Worm (Caenorhabditis elegans) whole organism, L4 larva: ENCODE results near the gene syg-1.

Experiments used
- D1046.2 ChIP-seq: fragments of 200-800 bp; sonication (Bioruptor generic); IDR thresholded peaks from 2 replicates; pipeline ENCODE4 v1.3.6; 2022; ENCODE audit warnings: missing genetic modification characterization, missing compliant biosample characterization
- F10B5.3 ChIP-seq: sonication (generic microtip); optimal IDR thresholded peaks from 2 replicates; lab custom pipeline; 2016; ENCODE audit warnings: mild to moderate bottlenecking, missing genetic modification characterization, missing compliant biosample characterization
- F26F4.8 ChIP-seq: fragments of 200-800 bp; sonication (Bioruptor generic); conservative IDR thresholded peaks from 2 replicates; pipeline ENCODE4 v1.3.6; 2022; ENCODE audit warnings: missing genetic modification characterization, missing compliant biosample characterization
- F37D6.2 ChIP-seq: sonication (generic microtip); optimal IDR thresholded peaks from 2 replicates; lab custom pipeline; 2016; ENCODE audit warnings: mild to moderate bottlenecking, missing genetic modification characterization, missing compliant biosample characterization
- F49E8.2 ChIP-seq: sonication (generic microtip); optimal IDR thresholded peaks from 2 replicates; lab custom pipeline; 2016; ENCODE audit warnings: missing compliant biosample characterization, mild to moderate bottlenecking, missing genetic modification characterization, borderline replicate concordance
- T26A8.4 ChIP-seq: fragments of 200-800 bp; sonication (Bioruptor generic); IDR thresholded peaks from 2 replicates; pipeline ENCODE4 v1.3.6; 2022; ENCODE audit warnings: missing genetic modification characterization, missing compliant biosample characterization
- Y75B8A.6 ChIP-seq: fragments of 200-800 bp; sonication (Bioruptor generic); IDR thresholded peaks from 2 replicates; pipeline ENCODE4 v1.3.6; 2022; ENCODE audit warnings: missing genetic modification reagents, missing genetic modification characterization, missing compliant biosample characterization
- aha-1 ChIP-seq: fragments of 150-350 bp; peaks from one replicate; lab custom pipeline; 2014; ENCODE audit warnings: missing biosample characterization, missing genetic modification characterization
- arid-1 ChIP-seq: fragments of 200-800 bp; sonication (Bioruptor generic); conservative IDR thresholded peaks from 2 replicates; pipeline ENCODE4 v1.3.6; 2022; ENCODE audit warnings: missing genetic modification reagents, missing genetic modification characterization, missing compliant biosample characterization
- ceh-28 ChIP-seq: fragments of 150-350 bp; optimal IDR thresholded peaks from 2 replicates; lab custom pipeline; 2014; ENCODE audit warnings: missing biosample characterization, missing genetic modification reagents, missing genetic modification characterization
- ceh-62 ChIP-seq: sonication (generic microtip); optimal IDR thresholded peaks from 2 replicates; lab custom pipeline; 2017; ENCODE audit warnings: missing biosample characterization, missing genetic modification characterization
- ces-1 ChIP-seq: fragments of 150-350 bp; sonication (generic microtip); optimal IDR thresholded peaks from 4 replicates; lab custom pipeline; 2014; ENCODE audit warnings: missing biosample characterization, missing genetic modification reagents, missing genetic modification characterization
- cey-2 ChIP-seq: sonication (generic microtip); optimal IDR thresholded peaks from 3 replicates; lab custom pipeline; 2017; ENCODE audit warnings: missing genetic modification characterization, mild to moderate bottlenecking, missing compliant biosample characterization, antibody characterized with exemption, borderline replicate concordance; ENCODE audit not compliant: insufficient read depth
- ctbp-1 ChIP-seq: fragments of 200-800 bp; sonication (Bioruptor generic); IDR thresholded peaks from 2 replicates; pipeline ENCODE4 v1.3.6; 2022; ENCODE audit warnings: missing genetic modification reagents, missing genetic modification characterization, missing compliant biosample characterization
- daf-12 ChIP-seq: fragments of 150-350 bp; optimal IDR thresholded peaks from 2 replicates; lab custom pipeline; 2014; ENCODE audit warnings: missing biosample characterization, missing genetic modification reagents, missing genetic modification characterization
- daf-16 ChIP-seq, 3 experiments: sonication (generic microtip); optimal IDR thresholded peaks; 2 replicates each; lab custom pipeline; 2016 to 2017; ENCODE audit warnings: missing genetic modification characterization in 3 of 3, missing genetic modification reagents in 3 of 3, mild to moderate bottlenecking in 2 of 3, missing compliant biosample characterization in 2 of 3, missing biosample characterization in 1 of 3, moderate library complexity in 1 of 3
- dmd-6 ChIP-seq: fragments of 200-800 bp; sonication (Bioruptor generic); IDR thresholded peaks from 2 replicates; pipeline ENCODE4 v1.3.6; 2022; ENCODE audit warnings: missing genetic modification reagents, missing genetic modification characterization, missing compliant biosample characterization
- dmd-8 ChIP-seq: fragments of 200-800 bp; sonication (Bioruptor generic); IDR thresholded peaks from 2 replicates; pipeline ENCODE4 v1.3.6; 2022; ENCODE audit warnings: missing genetic modification characterization, missing compliant biosample characterization
- duxl-1 ChIP-seq: sonication (generic microtip); optimal IDR thresholded peaks from 2 replicates; lab custom pipeline; 2016; ENCODE audit warnings: mild to moderate bottlenecking, missing genetic modification characterization, moderate library complexity, missing compliant biosample characterization; ENCODE audit not compliant: poor library complexity
- dve-1 ChIP-seq: sonication (generic microtip); optimal IDR thresholded peaks from 2 replicates; lab custom pipeline; 2017; ENCODE audit warnings: antibody characterized with exemption, mild to moderate bottlenecking, missing genetic modification characterization, missing compliant biosample characterization; ENCODE audit not compliant: insufficient read depth
- egl-43 ChIP-seq: fragments of 200-800 bp; sonication (Bioruptor generic); IDR thresholded peaks from 2 replicates; pipeline ENCODE4 v1.3.6; 2022; ENCODE audit warnings: missing genetic modification reagents, missing genetic modification characterization, missing compliant biosample characterization
- fos-1 ChIP-seq: fragments of 150-350 bp; optimal IDR thresholded peaks from 2 replicates; lab custom pipeline; 2014; ENCODE audit warnings: missing biosample characterization, missing genetic modification characterization
- hif-1 ChIP-seq, 2 experiments: sonication (generic microtip); optimal IDR thresholded peaks; 2 replicates each; lab custom pipeline; 2016 to 2017; ENCODE audit warnings: missing compliant biosample characterization in 2 of 2, missing genetic modification characterization in 2 of 2, missing genetic modification reagents in 2 of 2, missing genotype in 2 of 2, mild to moderate bottlenecking in 1 of 2
- hlh-11 ChIP-seq: fragments of 200-800 bp; sonication (Bioruptor generic); optimal IDR thresholded peaks from 2 replicates; lab custom pipeline; 2018; ENCODE audit warnings: mild to moderate bottlenecking, missing genetic modification characterization, missing compliant biosample characterization
- hlh-30 ChIP-seq: sonication (generic microtip); optimal IDR thresholded peaks from 2 replicates; lab custom pipeline; 2017; ENCODE audit warnings: antibody characterized with exemption, mild to moderate bottlenecking, missing genetic modification characterization, missing compliant biosample characterization; ENCODE audit not compliant: insufficient read depth
- hmg-1.1 ChIP-seq: fragments of 200-800 bp; sonication (Bioruptor generic); IDR thresholded peaks from 2 replicates; pipeline ENCODE4 v1.3.6; 2022; ENCODE audit warnings: missing genetic modification reagents, missing genetic modification characterization, missing compliant biosample characterization
- jun-1 ChIP-seq: fragments of 150-350 bp; optimal IDR thresholded peaks from 2 replicates; lab custom pipeline; 2014; ENCODE audit warnings: missing biosample characterization, missing genetic modification reagents, missing genetic modification characterization
- lin-13 ChIP-seq: fragments of 150-350 bp; optimal IDR thresholded peaks from 2 replicates; lab custom pipeline; 2014; ENCODE audit warnings: missing biosample characterization, missing genetic modification reagents, missing genetic modification characterization
- lin-29 ChIP-seq: fragments of 200-800 bp; sonication (Bioruptor generic); IDR thresholded peaks from 2 replicates; pipeline ENCODE4 v1.3.6; 2022; ENCODE audit warnings: missing genetic modification reagents, missing genetic modification characterization, missing compliant biosample characterization
- lin-38 ChIP-seq: fragments of 200-800 bp; sonication (Bioruptor generic); IDR thresholded peaks from 2 replicates; pipeline ENCODE4 v1.3.6; 2022; ENCODE audit warnings: missing genetic modification reagents, missing genetic modification characterization, missing compliant biosample characterization
- lir-3 ChIP-seq: sonication (generic microtip); optimal IDR thresholded peaks from 2 replicates; lab custom pipeline; 2016; ENCODE audit warnings: mild to moderate bottlenecking, missing genetic modification characterization, missing compliant biosample characterization
- mdl-1 ChIP-seq, 2 experiments: fragments of 150-350 bp in 1 of 2; sonication (generic microtip) in 1 of 2; optimal IDR thresholded peaks; 2 replicates each; lab custom pipeline; 2014 to 2017; ENCODE audit warnings: missing biosample characterization in 2 of 2, missing genetic modification characterization in 2 of 2
- mep-1 ChIP-seq: fragments of 150-350 bp; sonication (generic microtip); optimal IDR thresholded peaks from 3 replicates; lab custom pipeline; 2014; ENCODE audit warnings: missing biosample characterization, missing genetic modification characterization
- mxl-3 ChIP-seq: fragments of 200-800 bp; sonication (Bioruptor generic); optimal IDR thresholded peaks from 2 replicates; lab custom pipeline; 2018; ENCODE audit warnings: mild to moderate bottlenecking, missing genetic modification characterization, missing compliant biosample characterization
- nhr-11 ChIP-seq: fragments of 150-350 bp; optimal IDR thresholded peaks from 2 replicates; lab custom pipeline; 2014; ENCODE audit warnings: missing biosample characterization, missing genetic modification characterization
- nhr-237 ChIP-seq: sonication (generic microtip); optimal IDR thresholded peaks from 2 replicates; lab custom pipeline; 2017; ENCODE audit warnings: missing biosample characterization, missing genetic modification characterization
- nhr-25 ChIP-seq: sonication (generic microtip); optimal IDR thresholded peaks from 2 replicates; lab custom pipeline; 2017; ENCODE audit warnings: missing genetic modification characterization, mild to moderate bottlenecking, missing compliant biosample characterization, antibody characterized with exemption, moderate library complexity, borderline replicate concordance; ENCODE audit not compliant: insufficient read depth
- nhr-28 ChIP-seq: fragments of 150-350 bp; optimal IDR thresholded peaks from 2 replicates; lab custom pipeline; 2014; ENCODE audit warnings: missing biosample characterization, missing genetic modification characterization
- nhr-42 ChIP-seq: fragments of 200-800 bp; sonication (Bioruptor generic); IDR thresholded peaks from 2 replicates; pipeline ENCODE4 v1.3.6; 2022; ENCODE audit warnings: missing genetic modification characterization, missing compliant biosample characterization
- pha-4 ChIP-seq, 2 experiments: fragments of 150-350 bp in 1 of 2; fragments of 200-800 bp in 1 of 2; sonication (Bioruptor generic) in 1 of 2; IDR thresholded peaks in 1 of 2; optimal IDR thresholded peaks in 1 of 2; 2 replicates each; pipeline versions ENCODE4 v1.3.6 to Lab custom; 2014 to 2022; ENCODE audit warnings: missing genetic modification characterization in 2 of 2, missing genetic modification reagents in 2 of 2, missing biosample characterization in 1 of 2, missing compliant biosample characterization in 1 of 2
- rbr-2 ChIP-seq: sonication (generic microtip); optimal IDR thresholded peaks from 2 replicates; lab custom pipeline; 2016; ENCODE audit warnings: missing genotype, missing genetic modification characterization, missing compliant biosample characterization
- snpc-1.2 ChIP-seq: fragments of 200-800 bp; sonication (Bioruptor generic); IDR thresholded peaks from 2 replicates; pipeline ENCODE4 v1.3.6; 2022; ENCODE audit warnings: missing genetic modification reagents, missing genetic modification characterization, missing compliant biosample characterization
- spr-1 ChIP-seq: sonication (generic microtip); optimal IDR thresholded peaks from 2 replicates; lab custom pipeline; 2016; ENCODE audit warnings: mild to moderate bottlenecking, missing genetic modification characterization, missing compliant biosample characterization
- unc-62 ChIP-seq, 3 experiments: fragments of 150-350 bp in 1 of 3; sonication (generic microtip); optimal IDR thresholded peaks in 2 of 3; peaks in 1 of 3; 1 replicate in 1 of 3; 2 replicates in 2 of 3; lab custom pipeline; 2014 to 2017; ENCODE audit warnings: missing biosample characterization in 3 of 3, missing genetic modification characterization in 3 of 3, missing genetic modification reagents in 3 of 3, missing genotype in 1 of 3
- zag-1 ChIP-seq: fragments of 150-350 bp; optimal IDR thresholded peaks from 2 replicates; lab custom pipeline; 2014; ENCODE audit warnings: missing biosample characterization, missing genetic modification characterization
- zip-2 ChIP-seq: fragments of 150-350 bp; optimal IDR thresholded peaks from 2 replicates; lab custom pipeline; 2014; ENCODE audit warnings: missing biosample characterization, missing genetic modification characterization
- ztf-11 ChIP-seq: fragments of 150-350 bp; optimal IDR thresholded peaks from 2 replicates; lab custom pipeline; 2014; ENCODE audit warnings: missing biosample characterization, missing genetic modification characterization
- ztf-7 ChIP-seq: fragments of 150-350 bp; optimal IDR thresholded peaks from 2 replicates; lab custom pipeline; 2014; ENCODE audit warnings: missing biosample characterization, missing genetic modification characterization

The syg-1 gene

DNA sequence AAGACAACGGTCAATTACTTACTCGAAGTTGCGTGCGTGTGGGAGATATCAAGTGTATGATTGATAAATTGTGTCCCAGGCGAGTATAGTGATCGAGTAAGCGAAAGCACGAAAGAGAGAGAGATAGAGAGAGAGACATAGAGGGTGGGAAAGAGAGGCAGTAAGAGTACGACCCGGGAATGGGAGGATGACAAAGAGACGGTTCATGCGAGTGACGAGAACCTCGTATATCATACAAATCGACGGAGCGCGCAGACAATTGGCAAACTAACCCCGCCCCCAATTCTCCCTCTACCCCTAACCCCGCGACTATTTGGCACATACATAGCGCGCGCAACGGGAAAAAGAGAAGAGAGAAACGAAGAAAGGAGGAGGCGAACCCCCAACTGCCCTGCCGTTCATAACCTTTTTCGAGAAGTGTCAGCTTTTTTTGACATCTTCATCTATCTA lies 19.2 kb downstream of the syg-1 start, which contains the start of gene rabr-1:
Gene rabr-1, plus strand, starts transcription at position 316 of the 450 bp plus-strand sequence.
- TF ChIP-seq hlh-11 (tag; lab: Kevin White, UChicago) (peak; percentile 64), ztf-7 (tag; lab: Kevin White, UChicago) (no peak), fos-1 (no peak), lir-3 (tag; lab: Kevin White, UChicago) (no peak), duxl-1 (tag; lab: Kevin White, UChicago) (peak; percentile 13), cey-2 (tag; lab: Kevin White, UChicago) (no peak), nhr-42 (GFP tag; lab: Robert Waterston, UW) (no peak), dmd-6 (peak; percentile 38; the same call in 1 of the 2 replicates), zip-2 (tag; lab: Kevin White, UChicago) (no peak), lin-38 (GFP tag; lab: Robert Waterston, UW) (no peak), ces-1 (GFP tag; lab: Kevin White, UChicago) (no peak), arid-1 (no peak), spr-1 (tag; lab: Kevin White, UChicago) (no peak), Y75B8A.6 (GFP tag; lab: Robert Waterston, UW) (no peak), nhr-25 (tag; lab: Kevin White, UChicago) (peak; percentile 36), rbr-2 (tag; lab: Kevin White, UChicago) (peak; percentile 8), snpc-1.2 (GFP tag; lab: Robert Waterston, UW) (no peak), nhr-28 (tag; lab: Kevin White, UChicago) (peak; percentile 82), pha-4 (GFP tag; IDR thresholded peaks at IDR 0.05; lab: Robert Waterston, UW) (peak; percentile 33; the same call in 1 of the 2 replicates), pha-4 (tag; optimal IDR thresholded peaks at IDR 0.05; lab: Kevin White, UChicago) (no peak), ceh-28 (tag; lab: Kevin White, UChicago) (no peak), zag-1 (tag; lab: Kevin White, UChicago) (no peak), lin-29 (GFP tag; lab: Robert Waterston, UW) (no peak), dve-1 (peak; percentile 42), D1046.2 (no peak), F26F4.8 (no peak), egl-43 (0 out of 2 replicates have a peak, but pooled peaks have one; percentile 49), nhr-11 (peak; percentile 30), F10B5.3 (tag; lab: Kevin White, UChicago) (no peak), ctbp-1 (GFP tag; lab: Robert Waterston, UW) (peak; percentile 64; the same call in 1 of the 2 replicates), aha-1 (tag; lab: Kevin White, UChicago) (peak; percentile 96), jun-1 (tag; lab: Kevin White, UChicago) (no peak), hif-1 (tag; optimal IDR thresholded peaks at IDR 0.05; lab: Kevin White, UChicago) (no peak), daf-12 (tag; lab: Kevin White, UChicago) (no peak), mxl-3 (GFP tag; lab: Kevin White, UChicago) (peak; percentile 59), dmd-8 (GFP tag; lab: Robert Waterston, UW) (no peak), ztf-11 (tag; lab: Kevin White, UChicago) (no peak), mep-1 (tag; lab: Kevin White, UChicago) (peak; percentile 66), F37D6.2 (tag; lab: Kevin White, UChicago) (no peak), F49E8.2 (tag; lab: Kevin White, UChicago) (no peak), mdl-1 (tag; optimal IDR thresholded peaks at IDR 0.05; lab: Kevin White, UChicago) (peak in 1 of 2 experiments; percentile 31), ceh-62 (tag; lab: Kevin White, UChicago) (no peak), hmg-1.1 (peak; percentile 54; the same call in 1 of the 2 replicates), lin-13 (no peak), hlh-30 (tag; lab: Kevin White, UChicago) (peak; percentile 41), daf-16 (GFP tag; optimal IDR thresholded peaks at IDR 0.05; lab: Kevin White, UChicago) (no peak), daf-16 (tag; optimal IDR thresholded peaks at IDR 0.05; lab: Kevin White, UChicago) (peak; percentile 8), nhr-237 (no peak), T26A8.4 (GFP tag; lab: Robert Waterston, UW) (no peak), unc-62 (GFP tag; optimal IDR thresholded peaks at IDR 0.05 in 1 of 2; lab: Kevin White, UChicago) (peak in 1 of 2 experiments; percentile 98), unc-62 (tag; optimal IDR thresholded peaks at IDR 0.05; lab: Kevin White, UChicago) (no peak)
